Fruit fly (Drosophila melanogaster): ENCODE measurements around the gene CG34133.

CG34133 gene

DNA sequence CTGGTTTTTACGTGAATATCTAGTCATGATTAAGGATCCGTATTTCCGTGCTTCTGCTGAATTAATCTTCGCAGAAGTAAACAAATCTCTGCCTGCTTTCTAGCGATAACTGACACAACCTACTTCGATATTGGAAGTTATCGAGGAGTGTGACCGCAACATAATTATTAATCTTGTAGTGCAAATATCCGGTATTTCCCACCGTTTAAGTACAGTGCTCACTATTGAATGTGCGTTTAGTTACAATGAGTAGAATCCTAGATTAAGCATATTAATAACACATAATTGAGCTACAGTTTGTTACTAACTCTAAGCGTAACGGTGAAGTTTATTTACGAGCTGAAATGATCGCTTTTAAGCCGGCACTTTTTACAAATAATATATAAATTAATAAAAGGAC, 9.4 kb upstream of the CG34133 start (continued):
- TF ChIP-seq CG6654 (GFP tag; optimal IDR thresholded peaks at IDR 0.05) (no peak), tgo (GFP tag; IDR thresholded peaks at IDR 0.05) (peak; percentile 24; the same call in 1 of the 3 replicates), TFAM (GFP tag; optimal IDR thresholded peaks at IDR 0.05) (no peak), Vsx1 (GFP tag; optimal IDR thresholded peaks at IDR 0.05) (no peak), PHDP (tag; optimal IDR thresholded peaks at IDR 0.05) (peak; percentile 54), lab (GFP tag; optimal IDR thresholded peaks at IDR 0.05) (no peak), CG12155 (GFP tag; optimal IDR thresholded peaks at IDR 0.05) (peak; percentile 40), Dip2 (GFP tag; IDR thresholded peaks at IDR 0.05) (no peak), NfI (GFP tag; optimal IDR thresholded peaks at IDR 0.05) (peak; percentile 61), HHEX (GFP tag; optimal IDR thresholded peaks at IDR 0.05) (peak; percentile 33), Jarid2 (GFP tag; optimal IDR thresholded peaks at IDR 0.05) (no peak), CG11247 (GFP tag; IDR thresholded peaks at IDR 0.05) (peak; percentile 21; the same call in 1 of the 2 replicates), CG17802 (tag; optimal IDR thresholded peaks at IDR 0.05) (peak; percentile 11), row (GFP tag; IDR thresholded peaks at IDR 0.05) (peak; percentile 83), ara (GFP tag; IDR thresholded peaks at IDR 0.05) (no peak), Dip3 (GFP tag; optimal IDR thresholded peaks at IDR 0.05) (no peak), sd (tag; optimal IDR thresholded peaks at IDR 0.05) (peak; percentile 27), Hsf (GFP tag; optimal IDR thresholded peaks at IDR 0.05) (peak; percentile 32), CG3847 (GFP tag; IDR thresholded peaks at IDR 0.05) (peak; percentile 49; the same call in 1 of the 2 replicates), HmgZ (tag; optimal IDR thresholded peaks at IDR 0.05) (peak; percentile 72), CG3065 (GFP tag; optimal IDR thresholded peaks at IDR 0.05) (no peak), disco-r (GFP tag; optimal IDR thresholded peaks at IDR 0.05) (no peak), Oaz (GFP tag; IDR thresholded peaks at IDR 0.05) (no peak), stc (GFP tag; IDR thresholded peaks at IDR 0.05) (no peak), CG12071 (GFP tag; optimal IDR thresholded peaks at IDR 0.05) (peak; percentile 30), kay (GFP tag; optimal IDR thresholded peaks at IDR 0.05) (no peak), Chrac-16 (GFP tag; optimal IDR thresholded peaks at IDR 0.05) (peak; percentile 21), tio (GFP tag; optimal IDR thresholded peaks at IDR 0.05) (no peak), gro (GFP tag; optimal IDR thresholded peaks at IDR 0.05) (peak; percentile 10), Ada2b (GFP tag; IDR thresholded peaks at IDR 0.05) (no peak), hbn (GFP tag; IDR thresholded peaks at IDR 0.05; ENCODE audit: partially characterized antibody) (no peak), Asciz (GFP tag; optimal IDR thresholded peaks at IDR 0.05) (no peak), CG3407 (GFP tag; optimal IDR thresholded peaks at IDR 0.05) (no peak), CG11696 (GFP tag; IDR thresholded peaks at IDR 0.05) (0 out of 2 replicates have a peak, but pooled peaks have one; percentile 25), CG6854 (GFP tag; optimal IDR thresholded peaks at IDR 0.05) (no peak), ham (GFP tag; IDR thresholded peaks at IDR 0.05) (no peak), zfh2 (GFP tag; optimal IDR thresholded peaks at IDR 0.05) (peak; percentile 37), D19A (tag; optimal IDR thresholded peaks at IDR 0.05) (no peak), CG14860 (GFP tag; IDR thresholded peaks at IDR 0.05; ENCODE audit: partially characterized antibody) (no peak), Rfx (GFP tag; IDR thresholded peaks at IDR 0.05) (peak; percentile 81), ERR (GFP tag; optimal IDR thresholded peaks at IDR 0.05) (no peak), croc (GFP tag; conservative IDR thresholded peaks at IDR 0.05) (no peak)
